Worm (Caenorhabditis elegans): ENCODE results near the gene cwp-3.
A peak's percentile ranks its signal among the peaks of the same experiment; 100 is the strongest.

The cwp-3 gene

DNA sequence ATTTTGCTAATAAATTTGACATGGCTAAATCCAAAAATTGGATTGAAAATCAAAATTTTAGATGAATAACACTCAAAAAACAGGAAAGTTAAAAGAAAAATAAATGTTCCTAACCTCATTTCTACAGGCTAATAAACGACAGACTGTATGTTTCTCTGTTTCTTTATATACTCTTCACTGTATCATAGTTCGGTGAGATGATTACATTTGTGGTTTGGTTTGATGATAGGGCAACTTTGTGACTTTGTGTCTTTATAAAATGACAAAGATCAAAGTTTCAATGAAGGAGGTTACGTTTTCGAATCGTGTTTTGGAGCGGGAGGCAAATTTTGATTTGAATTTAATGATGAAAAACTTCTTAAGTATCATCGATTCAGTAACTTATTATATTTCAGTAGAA, 46.8 kb downstream of the cwp-3 start, which contains the start of gene ugt-12:
Gene ugt-12 (minus strand): TSS at position 153 of the 400 bp plus-strand sequence.
- TF ChIP-seq nhr-12 (tag; optimal IDR thresholded peaks at IDR 0.05) (no peak), mep-1 (tag; optimal IDR thresholded peaks at IDR 0.05) (no peak), elt-3 (tag; optimal IDR thresholded peaks at IDR 0.05) (no peak), pha-4 (tag; optimal IDR thresholded peaks at IDR 0.05) (no peak), blmp-1 (tag; optimal IDR thresholded peaks at IDR 0.05) (no peak), nhr-28 (tag; optimal IDR thresholded peaks at IDR 0.05) (no peak), hlh-1 (tag; optimal IDR thresholded peaks at IDR 0.05) (no peak)

DNA sequence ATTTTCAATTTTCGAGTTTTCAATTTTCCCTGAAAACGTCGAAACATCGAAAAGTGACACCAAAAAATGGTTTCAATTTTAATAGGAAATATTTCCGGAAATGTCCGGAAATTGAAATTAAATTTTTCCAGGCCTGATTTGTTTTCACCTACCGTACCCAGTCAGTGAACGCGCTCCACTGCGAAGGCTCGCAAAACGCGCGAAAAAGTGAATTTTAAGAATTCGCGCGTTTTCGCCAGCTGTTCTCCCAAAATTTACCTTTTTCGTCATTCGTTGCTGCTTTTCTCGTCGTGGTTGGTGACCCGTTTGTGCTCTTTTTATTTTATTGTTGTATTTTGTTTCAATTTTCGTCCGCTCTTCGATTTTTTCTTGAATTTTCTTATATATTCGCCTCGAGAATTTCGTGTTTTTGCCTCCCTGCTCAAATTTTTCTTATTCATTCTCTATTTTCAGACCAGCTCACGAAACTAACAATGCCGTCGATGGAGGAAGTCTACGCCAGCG, 47.4 kb downstream of the cwp-3 start, which contains the start of gene T19H12.2:
Gene T19H12.2 (plus strand): TSS at position 454 of the 504 bp plus-strand sequence.
- no peak for TF ChIP-seq nhr-76 (tag; optimal IDR thresholded peaks at IDR 0.05)
- peak; percentile 50 for TF ChIP-seq lsy-2 (tag; optimal IDR thresholded peaks at IDR 0.05)

DNA sequence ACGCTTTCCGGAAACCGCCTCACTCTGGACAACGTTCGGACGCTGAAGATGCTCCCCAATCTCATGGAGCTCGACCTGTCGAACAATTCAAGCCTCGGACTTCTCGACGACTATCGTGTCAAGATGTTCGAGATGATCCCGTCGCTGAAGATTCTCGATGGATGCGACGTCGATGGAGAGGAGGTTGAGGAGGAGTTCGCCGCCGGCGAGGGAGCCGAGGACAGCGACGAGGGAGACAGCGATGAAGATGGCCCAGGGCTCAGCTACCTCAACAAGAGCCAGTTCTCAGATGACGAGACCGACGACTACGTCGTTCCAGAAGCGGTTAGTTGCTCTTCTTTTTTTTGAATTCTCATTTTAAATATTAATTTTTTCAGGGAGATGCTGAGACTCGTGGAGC, 48.1 kb downstream of the cwp-3 start:
- TF ChIP-seq unc-62 (GFP tag; optimal IDR thresholded peaks at IDR 0.05) (no peak), elt-3 (tag; optimal IDR thresholded peaks at IDR 0.05) (no peak), unc-39 (tag; optimal IDR thresholded peaks at IDR 0.05) (no peak), unc-120 (tag; optimal IDR thresholded peaks at IDR 0.05; ENCODE audit: poor library complexity, severe bottlenecking) (no peak), nhr-12 (tag; optimal IDR thresholded peaks at IDR 0.05) (no peak), nhr-237 (tag; optimal IDR thresholded peaks at IDR 0.05) (no peak), tbx-8 (GFP tag; optimal IDR thresholded peaks at IDR 0.05) (no peak), ceh-39 (tag; optimal IDR thresholded peaks at IDR 0.05) (no peak), lsy-2 (tag; optimal IDR thresholded peaks at IDR 0.05) (no peak), M03D4.4 (tag; optimal IDR thresholded peaks at IDR 0.05) (no peak), cnd-1 (tag; optimal IDR thresholded peaks at IDR 0.05) (no peak)

DNA sequence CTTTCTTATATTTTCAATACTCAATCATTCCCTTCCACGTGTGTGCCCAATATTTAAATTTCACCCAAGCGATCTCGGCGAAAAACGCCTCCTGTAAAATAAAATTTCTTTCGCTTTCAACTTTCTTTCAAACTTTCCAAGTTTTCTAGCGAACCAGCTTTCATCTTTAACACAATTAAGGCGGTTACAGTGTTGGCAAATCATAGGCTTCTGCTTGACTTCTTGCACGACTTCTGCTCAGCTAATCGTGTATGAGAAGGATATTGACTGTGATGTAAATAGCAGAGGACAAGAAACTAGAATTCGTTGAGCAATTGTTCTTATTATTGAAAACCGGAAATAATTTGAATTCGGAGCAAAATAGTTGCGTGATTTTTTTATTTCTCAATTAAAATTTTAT, 48.7 kb downstream of the cwp-3 start:
- TF ChIP-seq ceh-43 (GFP tag; optimal IDR thresholded peaks at IDR 0.05) = no peak
- TF ChIP-seq flh-1 (GFP tag; optimal IDR thresholded peaks at IDR 0.05) = no peak
- no peak for TF ChIP-seq bed-3 (GFP tag; optimal IDR thresholded peaks at IDR 0.05)
- no peak for TF ChIP-seq sem-2 (GFP tag; optimal IDR thresholded peaks at IDR 0.05)
- no peak for TF ChIP-seq lsy-2 (tag; optimal IDR thresholded peaks at IDR 0.05)
- TF ChIP-seq nhr-2 (tag; optimal IDR thresholded peaks at IDR 0.05) = no peak
- no peak for TF ChIP-seq hlh-1 (tag; optimal IDR thresholded peaks at IDR 0.05)
- TF ChIP-seq nhr-237 (tag; optimal IDR thresholded peaks at IDR 0.05) = no peak
- TF ChIP-seq snpc-4 (tag; optimal IDR thresholded peaks at IDR 0.05) = no peak
- TF ChIP-seq zip-8 (tag; optimal IDR thresholded peaks at IDR 0.05) = no peak
- no peak for TF ChIP-seq cnd-1 (tag; optimal IDR thresholded peaks at IDR 0.05)
- TF ChIP-seq ztf-11 (tag; optimal IDR thresholded peaks at IDR 0.05) = no peak
- TF ChIP-seq M03D4.4 (tag; optimal IDR thresholded peaks at IDR 0.05) = no peak
- TF ChIP-seq unc-120 (tag; optimal IDR thresholded peaks at IDR 0.05; ENCODE audit: poor library complexity, severe bottlenecking) = no peak
- no peak for TF ChIP-seq blmp-1 (tag; optimal IDR thresholded peaks at IDR 0.05)
- TF ChIP-seq nhr-28 (tag; optimal IDR thresholded peaks at IDR 0.05) = no peak
